Worm (Caenorhabditis elegans) whole organism, mixed stage, embryonic: ENCODE data around the gene nlp-18.

Source experiments
- ces-1 ChIP-seq: fragments of 150-350 bp; optimal IDR thresholded peaks from 2 replicates; lab custom pipeline; 2014; ENCODE audit warnings: missing biosample characterization, missing genetic modification reagents, missing genetic modification characterization
- lin-13 ChIP-seq: fragments of 150-350 bp; optimal IDR thresholded peaks from 2 replicates; lab custom pipeline; 2014; ENCODE audit warnings: missing biosample characterization, missing genetic modification characterization
- lsy-2 ChIP-seq: fragments of 150-350 bp; optimal IDR thresholded peaks from 2 replicates; lab custom pipeline; 2014; ENCODE audit warnings: missing biosample characterization, missing genetic modification characterization
- nhr-237 ChIP-seq: fragments of 150-350 bp; optimal IDR thresholded peaks from 2 replicates; lab custom pipeline; 2014; ENCODE audit warnings: missing biosample characterization, missing genetic modification characterization

DNA sequence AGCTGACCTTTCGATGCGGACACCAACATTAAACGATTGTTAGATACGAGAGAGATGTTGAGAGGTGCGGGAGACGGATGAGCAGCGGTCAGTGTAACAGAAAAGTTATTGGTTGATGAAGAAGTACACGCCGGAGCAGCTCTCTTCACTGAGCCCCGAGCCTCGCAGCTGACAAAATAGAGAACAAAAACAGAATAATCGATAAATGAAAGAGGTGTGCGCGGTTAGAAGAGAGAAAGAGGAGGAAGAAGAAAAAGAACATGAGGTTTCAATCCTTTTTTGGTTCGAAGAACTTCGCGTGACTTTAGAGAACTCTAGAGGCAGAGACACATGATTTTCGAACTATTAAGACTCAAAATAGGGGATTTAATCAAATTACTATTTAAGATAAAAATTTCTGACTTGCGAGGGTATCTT lies 11.7 kb upstream of the nlp-18 start:
- TF ChIP-seq nhr-237 (tag; lab: Kevin White, UChicago) (no peak), lin-13 (tag; lab: Kevin White, UChicago) (no peak), ces-1 (GFP tag; lab: Kevin White, UChicago) (no peak), lsy-2 (no peak)
